Fruit fly (Drosophila melanogaster): ENCODE data around the gene CG16721.

The CG16721 gene

DNA sequence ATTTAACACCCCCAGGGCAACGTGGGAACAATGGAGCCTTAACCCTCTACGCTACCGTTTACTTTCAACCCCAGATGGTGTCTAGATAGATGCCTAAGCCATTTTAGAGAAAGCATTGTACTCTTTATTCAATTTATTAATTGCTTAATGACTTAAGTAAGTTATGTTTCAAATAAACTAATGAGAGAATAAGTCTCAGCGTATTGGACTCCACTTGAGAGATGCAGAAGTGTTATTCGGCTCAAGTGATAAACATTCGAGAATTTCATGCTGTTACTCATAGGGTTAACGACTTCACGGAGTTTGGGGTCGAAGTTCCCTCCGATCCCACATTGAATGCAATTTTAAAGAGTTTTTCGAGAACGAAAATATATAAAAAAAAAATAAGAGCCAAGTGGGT is 8.6 kb downstream of the CG16721 start:
- 0 out of 2 replicates have a peak, but pooled peaks have one; percentile 10 for TF ChIP-seq Drgx (GFP tag; IDR thresholded peaks at IDR 0.05)
- TF ChIP-seq CG7786 (GFP tag; optimal IDR thresholded peaks at IDR 0.05) = no peak
- no peak for TF ChIP-seq Bgb (GFP tag; IDR thresholded peaks at IDR 0.05; ENCODE audit: partially characterized antibody)
- TF ChIP-seq eve (GFP tag; optimal IDR thresholded peaks at IDR 0.05) = peak in 1 of 2 experiments; percentile 7
- TF ChIP-seq oc (tag; optimal IDR thresholded peaks at IDR 0.05) = no peak
- no peak for TF ChIP-seq CG5953 (GFP tag; IDR thresholded peaks at IDR 0.05)
- TF ChIP-seq CG10274 (GFP tag; optimal IDR thresholded peaks at IDR 0.05) = no peak

DNA sequence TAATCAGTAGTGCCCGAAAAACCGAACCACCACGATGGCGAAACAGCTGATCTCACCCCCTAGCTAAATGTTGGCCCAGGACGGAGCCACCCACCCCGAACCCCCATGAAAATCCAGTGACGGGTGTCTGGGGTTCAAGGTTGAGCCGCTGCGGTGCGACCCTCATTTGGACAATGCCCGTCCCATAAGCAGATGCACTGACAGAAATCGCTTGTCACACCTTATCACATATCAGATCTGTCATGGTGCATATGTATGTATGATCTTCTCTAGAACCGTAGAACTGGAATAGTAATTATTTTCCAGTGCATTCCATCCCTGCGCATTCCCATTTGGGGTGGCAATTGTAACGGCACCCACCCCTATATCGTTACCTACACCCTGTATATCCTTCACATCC is 9.3 kb downstream of the CG16721 start:
- TF ChIP-seq CG6813 (GFP tag; optimal IDR thresholded peaks at IDR 0.05) (no peak), CG3065 (GFP tag; optimal IDR thresholded peaks at IDR 0.05) (no peak), CG7839 (tag; optimal IDR thresholded peaks at IDR 0.05) (peak; percentile 27), wek (GFP tag; optimal IDR thresholded peaks at IDR 0.05) (no peak), dpn (GFP tag; optimal IDR thresholded peaks at IDR 0.05) (peak in 1 of 2 experiments; percentile 34), dysf (GFP tag; IDR thresholded peaks at IDR 0.05) (peak; percentile 32; the same call in 2 of the 3 replicates), Ssrp (tag; optimal IDR thresholded peaks at IDR 0.05) (no peak), CG17361 (GFP tag; IDR thresholded peaks at IDR 0.05) (0 out of 3 replicates have a peak, but pooled peaks have one; percentile 14), CG8765 (GFP tag; IDR thresholded peaks at IDR 0.05) (no peak), Asciz (GFP tag; optimal IDR thresholded peaks at IDR 0.05) (peak; percentile 1), lov (optimal IDR thresholded peaks at IDR 0.05) (no peak), lov (GFP tag; IDR thresholded peaks at IDR 0.05) (peak; percentile 61; the same call in 1 of the 3 replicates), Dbx (GFP tag; IDR thresholded peaks at IDR 0.05) (no peak), stwl (tag; optimal IDR thresholded peaks at IDR 0.05) (no peak), CG31224 (GFP tag; IDR thresholded peaks at IDR 0.05) (no peak), CG31441 (GFP tag; IDR thresholded peaks at IDR 0.05) (no peak; the same call in 1 of the 2 replicates), ci (GFP tag; IDR thresholded peaks at IDR 0.05) (peak; percentile 70; the same call in 1 of the 3 replicates), HHEX (GFP tag; optimal IDR thresholded peaks at IDR 0.05) (no peak), CG8281 (tag; optimal IDR thresholded peaks at IDR 0.05) (no peak), CG3838 (GFP tag; optimal IDR thresholded peaks at IDR 0.05) (no peak), E2f1 (GFP tag; IDR thresholded peaks at IDR 0.05) (no peak), CG6654 (GFP tag; optimal IDR thresholded peaks at IDR 0.05) (no peak), CG34224 (GFP tag; IDR thresholded peaks at IDR 0.05; ENCODE audit: partially characterized antibody) (no peak), CG1792 (GFP tag; optimal IDR thresholded peaks at IDR 0.05) (no peak), CG13894 (tag; optimal IDR thresholded peaks at IDR 0.05) (no peak), ato (GFP tag; IDR thresholded peaks at IDR 0.05; ENCODE audit: partially characterized antibody) (no peak), CG1832 (GFP tag; optimal IDR thresholded peaks at IDR 0.05) (no peak), sna (GFP tag; IDR thresholded peaks at IDR 0.05; ENCODE audit: partially characterized antibody) (no peak), twi (tag; optimal IDR thresholded peaks at IDR 0.05) (no peak), gsb-n (tag; optimal IDR thresholded peaks at IDR 0.05) (peak; percentile 49), Sox100B (GFP tag; optimal IDR thresholded peaks at IDR 0.05) (no peak), dmrt99B (tag; optimal IDR thresholded peaks at IDR 0.05) (peak; percentile 30), Eip74EF (GFP tag; optimal IDR thresholded peaks at IDR 0.05) (no peak), cas (GFP tag; IDR thresholded peaks at IDR 0.05) (no peak), CG2875 (GFP tag; optimal IDR thresholded peaks at IDR 0.05) (no peak), CG18262 (tag; optimal IDR thresholded peaks at IDR 0.05) (peak; percentile 18), fd64A (GFP tag; optimal IDR thresholded peaks at IDR 0.05) (no peak), nerfin-2 (GFP tag; IDR thresholded peaks at IDR 0.05; ENCODE audit: partially characterized antibody) (no peak), CG11456 (GFP tag; IDR thresholded peaks at IDR 0.05) (0 out of 3 replicates have a peak, but pooled peaks have one; percentile 52), fd96Cb (tag; optimal IDR thresholded peaks at IDR 0.05) (peak; percentile 17), CG6254 (GFP tag; optimal IDR thresholded peaks at IDR 0.05) (peak; percentile 27), CG11560 (tag; IDR thresholded peaks at IDR 0.05) (no peak)
